Fruit fly (Drosophila melanogaster): ENCODE data around the gene glec.

DNA sequence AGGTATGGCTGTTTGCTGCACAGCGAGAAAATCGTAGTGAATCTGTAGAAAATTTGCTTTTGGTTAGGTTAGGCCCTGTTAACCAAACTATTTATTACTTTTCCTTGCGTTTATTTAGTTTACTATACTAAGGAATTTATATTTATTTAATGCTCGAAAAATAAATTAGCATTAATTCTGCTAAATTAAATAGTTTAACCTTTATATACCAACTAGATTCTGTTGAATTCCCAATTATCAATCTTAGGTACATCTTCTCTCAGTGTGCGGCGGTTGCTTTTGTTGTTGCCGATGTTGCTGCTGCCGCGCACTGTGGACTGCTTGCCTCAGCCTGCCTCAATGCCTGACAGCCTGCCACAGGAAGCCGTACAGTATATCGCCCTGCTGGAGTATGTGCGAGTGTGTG lies 43.1 kb upstream of the glec start:
- TF ChIP-seq psq (optimal IDR thresholded peaks at IDR 0.05) (no peak), Sin3A (optimal IDR thresholded peaks at IDR 0.05) (no peak), insv (optimal IDR thresholded peaks at IDR 0.05) (no peak), h (optimal IDR thresholded peaks at IDR 0.05) (no peak), ttk (optimal IDR thresholded peaks at IDR 0.05) (no peak), Myc (optimal IDR thresholded peaks at IDR 0.05) (no peak)
